Fruit fly (Drosophila melanogaster): ENCODE measurements around the gene CG9689.

Gene CG9689

dm6 chrX:9897599-9897998 lies 15.8 kb downstream of the CG9689 start:
- TF ChIP-seq noc (tag; optimal IDR thresholded peaks at IDR 0.05) = no peak

- no peak for TF ChIP-seq noc (tag; optimal IDR thresholded peaks at IDR 0.05)
These were observed 17.9 kb downstream of the CG9689 start, which contains the start of gene CG15249 for dm6 chrX:9899535-9900179. TSS of gene CG15249 (minus strand) at chrX:9899585.

- TF ChIP-seq noc (tag; optimal IDR thresholded peaks at IDR 0.05) = no peak
These were observed 27.6 kb downstream of the CG9689 start for dm6 chrX:9909384-9909783.

dm6 chrX:9911026-9911425 lies 29.3 kb downstream of the CG9689 start, which contains the start of gene CG1986:
TSS of gene CG1986 (minus strand) at chrX:9911126.
- TF ChIP-seq noc (tag; optimal IDR thresholded peaks at IDR 0.05) = no peak

- no peak for TF ChIP-seq noc (tag; optimal IDR thresholded peaks at IDR 0.05)
These were observed 30.0 kb downstream of the CG9689 start for dm6 chrX:9911751-9912150.

- TF ChIP-seq noc (tag; optimal IDR thresholded peaks at IDR 0.05) = peak; percentile 10
These were observed 49.1 kb downstream of the CG9689 start, which contains the start of gene Idgf4 for dm6 chrX:9930882-9931281. TSS of gene Idgf4 (minus strand) at chrX:9930948.

- no peak for TF ChIP-seq noc (tag; optimal IDR thresholded peaks at IDR 0.05)
These were observed 50.6 kb downstream of the CG9689 start for dm6 chrX:9932296-9932892.

All from whole organism, larva.